Worm (Caenorhabditis elegans) whole organism, mixed stage, embryonic: ENCODE results near the gene C03E10.1.

Source experiments
- M03D4.4 ChIP-seq: sonication (generic microtip); optimal IDR thresholded peaks from 2 replicates; lab custom pipeline; 2017; ENCODE audit warnings: mild to moderate bottlenecking, missing genetic modification characterization, missing compliant biosample characterization
- bed-3 ChIP-seq: fragments of 200-800 bp; sonication (Bioruptor generic); optimal IDR thresholded peaks from 3 replicates; lab custom pipeline; 2018; ENCODE audit warnings: mild to moderate bottlenecking, missing genetic modification characterization, moderate library complexity, missing compliant biosample characterization
- blmp-1 ChIP-seq: fragments of 150-350 bp; optimal IDR thresholded peaks from 2 replicates; lab custom pipeline; 2014; ENCODE audit warnings: missing biosample characterization, missing genetic modification characterization
- ceh-39 ChIP-seq: fragments of 150-350 bp; optimal IDR thresholded peaks from 2 replicates; lab custom pipeline; 2014; ENCODE audit warnings: missing biosample characterization, missing genetic modification characterization
- ceh-43 ChIP-seq: fragments of 200-800 bp; sonication (Bioruptor generic); optimal IDR thresholded peaks from 2 replicates; lab custom pipeline; 2018; ENCODE audit warnings: mild to moderate bottlenecking, missing genetic modification characterization, moderate library complexity, missing compliant biosample characterization
- ceh-83 ChIP-seq: fragments of 200-800 bp; sonication (Bioruptor generic); optimal IDR thresholded peaks from 2 replicates; lab custom pipeline; 2018; ENCODE audit warnings: mild to moderate bottlenecking, missing genetic modification characterization, missing compliant biosample characterization
- ces-1 ChIP-seq: fragments of 150-350 bp; optimal IDR thresholded peaks from 2 replicates; lab custom pipeline; 2014; ENCODE audit warnings: missing biosample characterization, missing genetic modification reagents, missing genetic modification characterization
- cnd-1 ChIP-seq: fragments of 200-800 bp; sonication (Bioruptor generic); optimal IDR thresholded peaks from 2 replicates; lab custom pipeline; 2018; ENCODE audit warnings: mild to moderate bottlenecking, missing genetic modification characterization, missing compliant biosample characterization
- drap-1 ChIP-seq: fragments of 200-800 bp; sonication (Bioruptor generic); optimal IDR thresholded peaks from 3 replicates; lab custom pipeline; 2018; ENCODE audit warnings: mild to moderate bottlenecking, missing genetic modification characterization, missing compliant biosample characterization
- elt-1 ChIP-seq: sonication (generic microtip); optimal IDR thresholded peaks from 2 replicates; lab custom pipeline; 2017; ENCODE audit warnings: missing genetic modification characterization, mild to moderate bottlenecking, missing compliant biosample characterization, antibody characterized with exemption, moderate library complexity, borderline replicate concordance; ENCODE audit not compliant: insufficient read depth
- elt-3 ChIP-seq: fragments of 150-350 bp; optimal IDR thresholded peaks from 2 replicates; lab custom pipeline; 2014; ENCODE audit warnings: missing biosample characterization, missing genetic modification characterization
- flh-1 ChIP-seq: fragments of 200-800 bp; sonication (Bioruptor generic); optimal IDR thresholded peaks from 2 replicates; lab custom pipeline; 2018; ENCODE audit warnings: mild to moderate bottlenecking, missing genetic modification characterization, moderate library complexity, missing compliant biosample characterization
- ham-2 ChIP-seq: fragments of 200-800 bp; sonication (Bioruptor generic); optimal IDR thresholded peaks from 2 replicates; lab custom pipeline; 2018; ENCODE audit warnings: mild to moderate bottlenecking, missing genetic modification characterization, missing compliant biosample characterization
- hlh-1 ChIP-seq: fragments of 150-350 bp; optimal IDR thresholded peaks from 2 replicates; lab custom pipeline; 2014; ENCODE audit warnings: missing biosample characterization, missing genetic modification reagents, missing genetic modification characterization
- lin-13 ChIP-seq: fragments of 150-350 bp; optimal IDR thresholded peaks from 2 replicates; lab custom pipeline; 2014; ENCODE audit warnings: missing biosample characterization, missing genetic modification characterization
- lin-32 ChIP-seq: fragments of 200-800 bp; sonication (Bioruptor generic); optimal IDR thresholded peaks from 2 replicates; lab custom pipeline; 2018; ENCODE audit warnings: mild to moderate bottlenecking, missing genetic modification characterization, missing compliant biosample characterization
- lsy-2 ChIP-seq: fragments of 150-350 bp; optimal IDR thresholded peaks from 2 replicates; lab custom pipeline; 2014; ENCODE audit warnings: missing biosample characterization, missing genetic modification characterization
- mab-5 ChIP-seq: fragments of 150-350 bp; optimal IDR thresholded peaks from 2 replicates; lab custom pipeline; 2014; ENCODE audit warnings: missing biosample characterization, missing genetic modification characterization
- mep-1 ChIP-seq: fragments of 150-350 bp; optimal IDR thresholded peaks from 2 replicates; lab custom pipeline; 2017; ENCODE audit warnings: missing biosample characterization, missing genetic modification reagents, missing genetic modification characterization, inconsistent platforms
- mls-2 ChIP-seq: sonication (generic microtip); optimal IDR thresholded peaks from 2 replicates; lab custom pipeline; 2016; ENCODE audit warnings: mild to moderate bottlenecking, missing genetic modification characterization, moderate library complexity, missing compliant biosample characterization
- nhr-12 ChIP-seq: fragments of 150-350 bp; optimal IDR thresholded peaks from 2 replicates; lab custom pipeline; 2014; ENCODE audit warnings: missing biosample characterization, missing genetic modification characterization
- nhr-2 ChIP-seq: fragments of 150-350 bp; optimal IDR thresholded peaks from 2 replicates; lab custom pipeline; 2014; ENCODE audit warnings: missing biosample characterization, missing genetic modification characterization
- nhr-237 ChIP-seq: fragments of 150-350 bp; optimal IDR thresholded peaks from 2 replicates; lab custom pipeline; 2014; ENCODE audit warnings: missing biosample characterization, missing genetic modification characterization
- nhr-28 ChIP-seq: fragments of 150-350 bp; optimal IDR thresholded peaks from 2 replicates; lab custom pipeline; 2014; ENCODE audit warnings: missing biosample characterization, missing genetic modification characterization
- nhr-76 ChIP-seq: sonication (generic microtip); optimal IDR thresholded peaks from 2 replicates; lab custom pipeline; 2017; ENCODE audit warnings: missing biosample characterization, missing genetic modification characterization
- pha-4 ChIP-seq: fragments of 150-350 bp; optimal IDR thresholded peaks from 2 replicates; lab custom pipeline; 2018; ENCODE audit warnings: missing biosample characterization, missing genetic modification reagents, missing genetic modification characterization
- sem-2 ChIP-seq: fragments of 200-800 bp; sonication (Bioruptor generic); optimal IDR thresholded peaks from 2 replicates; lab custom pipeline; 2018; ENCODE audit warnings: mild to moderate bottlenecking, missing genetic modification characterization, missing compliant biosample characterization
- snpc-4 ChIP-seq: fragments of 150-350 bp; optimal IDR thresholded peaks from 2 replicates; lab custom pipeline; 2014; ENCODE audit warnings: missing biosample characterization, missing genetic modification characterization
- sptf-1 ChIP-seq: sonication (generic microtip); optimal IDR thresholded peaks from 2 replicates; lab custom pipeline; 2017; ENCODE audit warnings: mild to moderate bottlenecking, missing genetic modification characterization, moderate library complexity, missing compliant biosample characterization
- tbx-8 ChIP-seq: fragments of 200-800 bp; sonication (Bioruptor generic); optimal IDR thresholded peaks from 2 replicates; lab custom pipeline; 2018; ENCODE audit warnings: mild to moderate bottlenecking, missing genetic modification characterization, moderate library complexity, missing compliant biosample characterization
- unc-120 ChIP-seq: sonication (generic microtip); optimal IDR thresholded peaks from 2 replicates; lab custom pipeline; 2017; ENCODE audit warnings: missing genetic modification characterization, missing compliant biosample characterization; ENCODE audit not compliant: poor library complexity, severe bottlenecking
- unc-39 ChIP-seq: fragments of 150-350 bp; optimal IDR thresholded peaks from 2 replicates; lab custom pipeline; 2014; ENCODE audit warnings: missing biosample characterization, missing genetic modification characterization
- unc-62 ChIP-seq: fragments of 150-350 bp; optimal IDR thresholded peaks from 2 replicates; lab custom pipeline; 2014; ENCODE audit warnings: missing biosample characterization, missing genetic modification reagents, missing genetic modification characterization
- zip-8 ChIP-seq: fragments of 150-350 bp; optimal IDR thresholded peaks from 2 replicates; lab custom pipeline; 2014; ENCODE audit warnings: missing biosample characterization, missing genetic modification characterization
- ztf-11 ChIP-seq: fragments of 150-350 bp; optimal IDR thresholded peaks from 2 replicates; lab custom pipeline; 2014; ENCODE audit warnings: missing biosample characterization, missing genetic modification characterization

The C03E10.1 gene

DNA sequence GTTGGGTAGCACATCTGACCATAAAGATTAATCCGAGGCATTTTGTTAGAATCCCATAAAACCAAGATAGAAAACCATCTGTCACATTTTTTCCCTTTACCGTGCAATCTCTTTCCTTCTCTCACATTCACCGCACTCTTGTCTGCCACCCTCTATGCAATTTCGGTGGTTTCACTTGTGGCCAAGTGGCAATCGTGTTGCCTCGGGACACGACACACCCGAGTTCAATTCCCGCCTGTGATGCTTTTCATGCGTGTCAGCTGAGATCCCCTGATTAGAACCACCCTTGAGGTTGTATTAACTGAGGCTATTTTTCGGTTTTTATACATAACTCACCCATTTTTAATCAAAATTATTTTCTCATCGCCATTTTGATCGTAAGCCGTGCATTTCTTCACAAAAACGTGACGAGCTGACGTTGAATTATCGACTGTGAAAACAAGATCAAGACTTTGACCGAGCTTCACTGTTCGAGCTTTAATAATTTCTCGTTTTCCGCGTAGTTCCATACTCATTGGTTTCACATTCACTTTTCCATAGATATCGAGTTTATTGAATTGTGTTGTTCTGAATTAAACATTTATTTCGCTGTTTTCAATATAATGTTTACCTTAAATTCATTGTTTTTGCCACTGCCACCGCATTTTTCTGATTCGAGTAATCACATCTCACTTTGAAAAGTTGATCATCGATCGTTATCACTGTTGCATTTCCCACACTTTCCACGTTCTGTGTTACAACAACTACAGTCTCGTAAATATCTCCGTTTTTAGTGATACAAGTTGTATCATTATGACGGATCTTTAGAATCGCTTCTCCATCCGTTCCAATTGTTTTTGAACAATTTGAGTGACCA is 23.3 kb downstream of the C03E10.1 start:
- TF ChIP-seq lsy-2 (tag; lab: Kevin White, UChicago) (peak; percentile 75), unc-62 (GFP tag; lab: Kevin White, UChicago) (peak; percentile 91), unc-120 (peak; percentile 98), sem-2 (peak; percentile 98), ces-1 (GFP tag; lab: Kevin White, UChicago) (no peak), tbx-8 (GFP tag; lab: Kevin White, UChicago) (peak; percentile 99), sptf-1 (tag; lab: Kevin White, UChicago) (peak; percentile 99), mab-5 (tag; lab: Kevin White, UChicago) (peak; percentile 74), ceh-39 (peak; percentile 52), flh-1 (GFP tag; lab: Kevin White, UChicago) (peak; percentile 98), ceh-83 (GFP tag; lab: Kevin White, UChicago) (peak; percentile 100), mls-2 (tag; lab: Kevin White, UChicago) (peak; percentile 100), nhr-76 (tag; lab: Kevin White, UChicago) (peak; percentile 81), cnd-1 (tag; lab: Kevin White, UChicago) (peak; percentile 99), bed-3 (GFP tag; lab: Kevin White, UChicago) (peak; percentile 98), hlh-1 (tag; lab: Kevin White, UChicago) (peak; percentile 96), drap-1 (GFP tag; lab: Kevin White, UChicago) (peak; percentile 100), nhr-2 (tag; lab: Kevin White, UChicago) (peak; percentile 27), lin-13 (tag; lab: Kevin White, UChicago) (peak; percentile 95), zip-8 (tag; lab: Kevin White, UChicago) (no peak), ham-2 (GFP tag; lab: Kevin White, UChicago) (peak; percentile 99), ztf-11 (peak; percentile 98), blmp-1 (peak; percentile 77), elt-3 (tag; lab: Kevin White, UChicago) (peak; percentile 91), unc-39 (tag; lab: Kevin White, UChicago) (peak; percentile 100), ceh-43 (GFP tag; lab: Kevin White, UChicago) (peak; percentile 98), mep-1 (tag; lab: Kevin White, UChicago) (peak; percentile 94), lin-32 (GFP tag; lab: Kevin White, UChicago) (peak; percentile 100), nhr-28 (tag; lab: Kevin White, UChicago) (peak; percentile 92), elt-1 (peak; percentile 83), snpc-4 (no peak), pha-4 (tag; lab: Kevin White, UChicago) (peak; percentile 83), nhr-237 (tag; lab: Kevin White, UChicago) (peak; percentile 63), nhr-12 (tag; lab: Kevin White, UChicago) (peak; percentile 89), M03D4.4 (tag; lab: Kevin White, UChicago) (peak; percentile 99)

DNA sequence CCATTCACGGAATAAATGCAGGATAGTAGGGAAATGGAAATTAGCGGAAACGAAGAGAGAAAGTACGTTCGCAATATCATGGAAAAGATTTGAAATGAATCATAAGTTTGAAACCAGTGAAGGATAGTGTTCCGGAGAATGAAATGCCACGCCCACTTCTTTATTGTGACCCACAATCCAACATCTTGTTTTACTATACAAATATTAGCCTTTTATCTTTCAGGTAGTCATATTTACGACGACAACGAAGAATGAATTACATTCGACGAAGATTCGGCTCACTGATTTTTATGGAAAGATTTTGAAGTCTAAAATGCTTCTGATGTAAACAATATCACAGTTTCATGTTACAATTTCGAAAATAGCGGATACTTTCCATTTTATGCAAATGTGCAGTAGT is 25.8 kb downstream of the C03E10.1 start, which contains the start of gene cutl-18:
cutl-18 (minus strand) TSS at position 101 of the 400 bp plus-strand sequence.
- TF ChIP-seq nhr-237 (tag; lab: Kevin White, UChicago) (no peak), ceh-39 (no peak), bed-3 (GFP tag; lab: Kevin White, UChicago) (no peak), unc-62 (GFP tag; lab: Kevin White, UChicago) (no peak), elt-1 (no peak), M03D4.4 (tag; lab: Kevin White, UChicago) (no peak), ztf-11 (no peak), sptf-1 (tag; lab: Kevin White, UChicago) (no peak)

DNA sequence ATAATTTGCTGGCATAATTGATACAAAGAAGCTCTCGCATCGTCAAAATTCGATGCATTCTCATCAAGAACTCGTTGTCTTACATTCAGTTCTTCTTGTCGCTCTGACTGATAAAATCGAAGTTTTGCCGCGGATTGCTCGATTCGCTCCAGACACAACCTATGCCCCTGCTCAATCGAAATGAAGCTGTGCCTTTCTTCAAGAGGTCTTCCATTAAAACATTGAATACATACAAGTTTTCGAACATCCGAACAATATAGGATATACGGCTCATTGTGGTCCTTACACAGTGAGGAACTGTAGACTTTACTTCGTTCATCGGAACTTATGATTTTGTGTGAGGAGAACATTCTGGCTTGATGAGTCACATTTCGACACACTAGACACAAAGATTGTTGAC is 29.9 kb downstream of the C03E10.1 start:
- TF ChIP-seq ceh-39 (no peak), unc-39 (tag; lab: Kevin White, UChicago) (no peak), bed-3 (GFP tag; lab: Kevin White, UChicago) (no peak), mep-1 (tag; lab: Kevin White, UChicago) (no peak), sptf-1 (tag; lab: Kevin White, UChicago) (no peak), ztf-11 (no peak), nhr-76 (tag; lab: Kevin White, UChicago) (no peak), blmp-1 (no peak)
